Fruit fly (Drosophila melanogaster): Measurements from ENCODE around the gene CG6432.

DNA sequence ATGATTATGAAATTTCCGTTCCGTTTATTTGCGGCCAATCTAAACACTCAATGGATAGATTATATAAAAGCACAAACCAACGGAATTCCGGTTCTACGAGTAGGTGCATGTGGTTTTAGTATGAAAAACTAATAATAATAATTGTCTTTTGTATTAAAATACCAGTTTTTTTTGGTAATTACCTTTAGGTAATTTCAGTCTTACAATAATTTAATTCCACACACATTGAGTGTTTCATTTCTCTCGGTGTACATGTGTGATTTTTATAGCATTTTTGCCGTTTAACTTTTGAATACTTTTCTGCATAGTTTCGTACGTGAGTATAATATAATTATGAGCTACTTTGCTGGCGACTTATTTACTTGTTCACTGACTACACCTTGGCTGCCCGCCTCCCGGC lies 33.7 kb upstream of the CG6432 start:
- no peak for TF ChIP-seq CG10348 (GFP tag; IDR thresholded peaks at IDR 0.05)
- no peak for TF ChIP-seq gl (tag; optimal IDR thresholded peaks at IDR 0.05)
- TF ChIP-seq CG34367 (tag; optimal IDR thresholded peaks at IDR 0.05): no peak
- no peak for TF ChIP-seq EcR (GFP tag; optimal IDR thresholded peaks at IDR 0.05)
- no peak for TF ChIP-seq CG13204 (GFP tag; optimal IDR thresholded peaks at IDR 0.05)
- TF ChIP-seq fd96Ca (GFP tag; IDR thresholded peaks at IDR 0.05): no peak
- no peak for TF ChIP-seq Pif1A (GFP tag; optimal IDR thresholded peaks at IDR 0.05)
- TF ChIP-seq D1 (tag; optimal IDR thresholded peaks at IDR 0.05): no peak

Data from whole organism, pupa.